Worm (Caenorhabditis elegans) whole organism, early embryonic: ENCODE results near the gene rabr-4.

Experiments used
- B0310.2 ChIP-seq: sonication (generic microtip); optimal IDR thresholded peaks from 2 replicates; lab custom pipeline; 2016; ENCODE audit warnings: mild to moderate bottlenecking, missing genetic modification characterization, missing compliant biosample characterization
- F13C5.2 ChIP-seq: sonication (generic microtip); optimal IDR thresholded peaks from 2 replicates; lab custom pipeline; 2017; ENCODE audit warnings: mild to moderate bottlenecking, missing genetic modification characterization, inconsistent platforms, missing compliant biosample characterization
- aly-1 ChIP-seq: sonication (generic microtip); optimal IDR thresholded peaks from 2 replicates; lab custom pipeline; 2016; ENCODE audit warnings: missing genetic modification characterization, missing compliant biosample characterization
- ama-1 ChIP-seq: fragments of 150-350 bp; optimal IDR thresholded peaks from 2 replicates; lab custom pipeline; 2014
- ceh-13 ChIP-seq: fragments of 200-800 bp; sonication (Bioruptor generic); optimal IDR thresholded peaks from 2 replicates; lab custom pipeline; 2018; ENCODE audit warnings: mild to moderate bottlenecking, missing genetic modification characterization, missing compliant biosample characterization
- ceh-36 ChIP-seq: sonication (generic microtip); optimal IDR thresholded peaks from 2 replicates; lab custom pipeline; 2016; ENCODE audit warnings: missing genetic modification characterization, inconsistent platforms, missing compliant biosample characterization
- ets-7 ChIP-seq: sonication (generic microtip); optimal IDR thresholded peaks from 2 replicates; lab custom pipeline; 2016; ENCODE audit warnings: missing genotype, missing genetic modification characterization, missing compliant biosample characterization
- flt-1 ChIP-seq: fragments of 200-800 bp; sonication (Bioruptor generic); IDR thresholded peaks from 2 replicates; pipeline ENCODE4 v1.3.6; 2022; ENCODE audit warnings: missing genetic modification characterization, missing compliant biosample characterization
- hmbx-1 ChIP-seq: sonication (generic microtip); optimal IDR thresholded peaks from 2 replicates; lab custom pipeline; 2016; ENCODE audit warnings: mild to moderate bottlenecking, missing genetic modification characterization, missing compliant biosample characterization
- hmg-4 ChIP-seq: fragments of 200-800 bp; sonication (Bioruptor generic); optimal IDR thresholded peaks from 2 replicates; lab custom pipeline; 2018; ENCODE audit warnings: mild to moderate bottlenecking, missing genetic modification characterization, missing compliant biosample characterization
- hnd-1 ChIP-seq: sonication (generic microtip); optimal IDR thresholded peaks from 2 replicates; lab custom pipeline; 2016; ENCODE audit warnings: missing genetic modification characterization, missing compliant biosample characterization
- pes-1 ChIP-seq: fragments of 200-800 bp; sonication (Bioruptor generic); IDR thresholded peaks from 2 replicates; pipeline ENCODE4 v1.3.6; 2022; ENCODE audit warnings: missing genetic modification reagents, missing genetic modification characterization, missing compliant biosample characterization
- scrt-1 ChIP-seq: fragments of 200-800 bp; sonication (Bioruptor generic); IDR thresholded peaks from 2 replicates; pipeline ENCODE4 v1.3.6; 2022; ENCODE audit warnings: missing genetic modification characterization, missing compliant biosample characterization
- sea-1 ChIP-seq: fragments of 200-800 bp; sonication (Bioruptor generic); conservative IDR thresholded peaks from 2 replicates; pipeline ENCODE4 v1.3.6; 2022; ENCODE audit warnings: missing genetic modification characterization, missing compliant biosample characterization
- tbx-11 ChIP-seq: fragments of 200-800 bp; sonication (Bioruptor generic); IDR thresholded peaks from 2 replicates; pipeline ENCODE4 v1.3.6; 2022; ENCODE audit warnings: missing genetic modification characterization, missing compliant biosample characterization
- tbx-37 ChIP-seq: fragments of 200-800 bp; sonication (Bioruptor generic); conservative IDR thresholded peaks from 2 replicates; pipeline ENCODE4 v1.3.6; 2022; ENCODE audit warnings: missing genetic modification reagents, missing genetic modification characterization, missing compliant biosample characterization
- tra-4 ChIP-seq: sonication (generic microtip); optimal IDR thresholded peaks from 2 replicates; lab custom pipeline; 2017; ENCODE audit warnings: missing genetic modification characterization, missing compliant biosample characterization

Gene rabr-4

DNA sequence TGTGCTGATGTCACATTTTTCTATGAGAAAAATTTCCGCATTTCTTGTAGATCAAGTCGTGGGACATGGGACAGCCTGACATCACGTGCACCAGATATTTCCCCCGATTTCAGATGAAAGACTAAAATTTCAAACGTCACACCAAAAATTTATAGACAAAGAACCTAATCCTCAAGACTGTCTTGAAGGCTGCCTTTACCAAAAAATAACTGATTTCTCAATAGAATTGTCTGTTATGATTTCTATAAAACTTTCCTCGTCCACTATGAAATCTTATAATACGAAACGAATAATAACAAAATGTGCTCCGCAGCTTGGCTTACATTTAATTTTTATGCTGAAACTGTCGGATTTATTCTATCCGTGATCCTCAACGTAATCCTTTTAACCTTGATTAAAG, 14.4 kb upstream of the rabr-4 start, which contains the start of gene str-106:
TSS of gene str-106 (plus strand) at position 301 of the 400 bp plus-strand sequence.
- TF ChIP-seq hmg-4 (no peak), B0310.2 (tag; lab: Kevin White, UChicago) (no peak), ama-1 (no peak), tbx-37 (GFP tag; lab: Robert Waterston, UW) (no peak), sea-1 (GFP tag; lab: Robert Waterston, UW) (no peak), F13C5.2 (tag; lab: Kevin White, UChicago) (no peak), ceh-13 (GFP tag; lab: Kevin White, UChicago) (no peak), aly-1 (tag; lab: Kevin White, UChicago) (no peak), hmbx-1 (tag; lab: Kevin White, UChicago) (no peak), flt-1 (no peak), pes-1 (GFP tag; lab: Robert Waterston, UW) (no peak), hnd-1 (tag; lab: Kevin White, UChicago) (no peak), ets-7 (tag; lab: Kevin White, UChicago) (no peak), tbx-11 (GFP tag; lab: Robert Waterston, UW) (no peak), ceh-36 (tag; lab: Kevin White, UChicago) (no peak), tra-4 (tag; lab: Kevin White, UChicago) (no peak), scrt-1 (GFP tag; lab: Robert Waterston, UW) (no peak)

- no peak for TF ChIP-seq ceh-36 (tag; lab: Kevin White, UChicago)
- TF ChIP-seq hmg-4, result no peak
- TF ChIP-seq ceh-13 (GFP tag; lab: Kevin White, UChicago), result no peak
- no peak for TF ChIP-seq ets-7 (tag; lab: Kevin White, UChicago)
- no peak for TF ChIP-seq pes-1 (GFP tag; lab: Robert Waterston, UW)
- TF ChIP-seq scrt-1 (GFP tag; lab: Robert Waterston, UW), result no peak
- no peak for TF ChIP-seq aly-1 (tag; lab: Kevin White, UChicago)
- no peak for TF ChIP-seq tra-4 (tag; lab: Kevin White, UChicago)
Measured at ce11 chrV:16182110-16182509, 12.6 kb upstream of the rabr-4 start, which contains the start of gene srz-13. srz-13 (plus strand) TSS chrV:16182410.

DNA sequence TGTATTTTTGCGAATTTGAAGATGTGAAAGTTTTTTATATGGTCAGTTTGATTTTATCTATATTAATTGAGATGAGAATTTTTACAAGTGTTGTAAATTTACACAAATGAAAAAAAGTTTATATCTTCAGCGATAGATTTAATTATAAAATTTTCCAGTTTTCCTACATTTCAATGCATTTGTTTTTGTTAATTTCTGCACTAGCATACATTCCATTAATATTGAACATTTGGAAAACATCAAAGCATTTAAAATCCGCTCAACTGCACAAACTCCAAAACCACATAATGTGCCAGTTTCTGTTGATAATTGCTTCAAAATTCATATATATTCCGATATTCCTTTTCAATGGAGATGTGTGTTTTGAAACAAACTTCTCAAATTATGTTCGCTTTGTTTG, 11.8 kb upstream of the rabr-4 start, which contains the start of gene srh-277:
TSS of gene srh-277 (plus strand) at position 301 of the 400 bp plus-strand sequence.
- TF ChIP-seq ama-1 (no peak), hmg-4 (no peak), ceh-36 (tag; lab: Kevin White, UChicago) (no peak), scrt-1 (GFP tag; lab: Robert Waterston, UW) (no peak), tbx-37 (GFP tag; lab: Robert Waterston, UW) (no peak), pes-1 (GFP tag; lab: Robert Waterston, UW) (no peak), tra-4 (tag; lab: Kevin White, UChicago) (no peak), hnd-1 (tag; lab: Kevin White, UChicago) (no peak), aly-1 (tag; lab: Kevin White, UChicago) (no peak), hmbx-1 (tag; lab: Kevin White, UChicago) (no peak), F13C5.2 (tag; lab: Kevin White, UChicago) (no peak), ets-7 (tag; lab: Kevin White, UChicago) (no peak), sea-1 (GFP tag; lab: Robert Waterston, UW) (no peak), ceh-13 (GFP tag; lab: Kevin White, UChicago) (no peak), tbx-11 (GFP tag; lab: Robert Waterston, UW) (no peak), B0310.2 (tag; lab: Kevin White, UChicago) (no peak)

ce11 chrV:16183357-16183756, 11.4 kb upstream of the rabr-4 start, which contains the start of gene srz-14:
srz-14 (plus strand) TSS chrV:16183657.
- TF ChIP-seq ceh-13 (GFP tag; lab: Kevin White, UChicago) (no peak), hmg-4 (no peak), tbx-11 (GFP tag; lab: Robert Waterston, UW) (no peak), pes-1 (GFP tag; lab: Robert Waterston, UW) (no peak), sea-1 (GFP tag; lab: Robert Waterston, UW) (no peak), B0310.2 (tag; lab: Kevin White, UChicago) (no peak), ceh-36 (tag; lab: Kevin White, UChicago) (no peak), ets-7 (tag; lab: Kevin White, UChicago) (no peak), hmbx-1 (tag; lab: Kevin White, UChicago) (no peak), hnd-1 (tag; lab: Kevin White, UChicago) (no peak), F13C5.2 (tag; lab: Kevin White, UChicago) (no peak), scrt-1 (GFP tag; lab: Robert Waterston, UW) (no peak), aly-1 (tag; lab: Kevin White, UChicago) (no peak), tbx-37 (GFP tag; lab: Robert Waterston, UW) (no peak), ama-1 (no peak)

DNA sequence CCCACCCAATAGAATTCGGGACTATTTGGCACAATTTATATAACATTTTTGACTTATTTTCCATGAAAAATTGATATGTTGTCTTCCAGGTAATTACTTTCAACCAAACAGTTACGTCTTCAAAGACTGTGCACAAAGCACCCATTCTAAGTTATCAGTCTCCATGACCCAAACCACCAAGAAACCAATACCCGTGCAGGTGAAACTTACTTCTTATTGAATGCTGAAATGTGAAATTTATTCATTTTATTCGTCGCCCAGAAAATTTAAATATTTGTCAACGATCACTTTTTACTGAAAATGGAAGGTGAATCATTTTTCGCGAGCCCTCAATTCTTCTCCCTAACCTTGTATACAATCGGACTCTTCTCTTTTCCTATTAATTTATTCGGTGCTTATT, 4.3 kb upstream of the rabr-4 start, which contains the start of gene srh-281:
TSS of gene srh-281 (plus strand) at position 301 of the 400 bp plus-strand sequence.
- TF ChIP-seq hmg-4 (no peak), hmbx-1 (tag; lab: Kevin White, UChicago) (no peak), ama-1 (no peak), hnd-1 (tag; lab: Kevin White, UChicago) (no peak), B0310.2 (tag; lab: Kevin White, UChicago) (no peak), scrt-1 (GFP tag; lab: Robert Waterston, UW) (no peak), flt-1 (no peak), tbx-37 (GFP tag; lab: Robert Waterston, UW) (no peak)

ce11 chrV:16192114-16192513, 2.6 kb upstream of the rabr-4 start, which contains the start of gene srh-279:
srh-279 (plus strand) TSS chrV:16192414.
- TF ChIP-seq pes-1 (GFP tag; lab: Robert Waterston, UW) (no peak), tra-4 (tag; lab: Kevin White, UChicago) (no peak), tbx-37 (GFP tag; lab: Robert Waterston, UW) (no peak), hmbx-1 (tag; lab: Kevin White, UChicago) (no peak), ama-1 (no peak), hmg-4 (no peak), scrt-1 (GFP tag; lab: Robert Waterston, UW) (no peak), hnd-1 (tag; lab: Kevin White, UChicago) (no peak), sea-1 (GFP tag; lab: Robert Waterston, UW) (no peak), aly-1 (tag; lab: Kevin White, UChicago) (no peak)
